Fruit fly (Drosophila melanogaster) S2 (cell line): ENCODE measurements around the gene CG1722.

Experiments used
- CG8478 ChIP-seq: fragments of >200 bp; optimal IDR thresholded peaks from 2 replicates; lab custom pipeline; 2018
- CTCF ChIP-seq, 2 experiments: fragments of >200 bp; optimal IDR thresholded peaks; 2 replicates each; lab custom pipeline; 2018

- no peak for TF ChIP-seq CTCF (optimal IDR thresholded peaks at IDR 0.05; lab: Kevin White, UChicago)
- TF ChIP-seq CG8478, result no peak
Observed at dm6 chrX:21241796-21242208, 9.1 kb downstream of the CG1722 start.
